Fruit fly (Drosophila melanogaster) whole organism, embryonic: Measurements from ENCODE around the gene ppk23.
A peak's percentile ranks its signal among the peaks of the same experiment; 100 is the strongest.

Source experiments
- Atf3 ChIP-seq: fragments of 200-800 bp; sonication (Bioruptor generic); optimal IDR thresholded peaks from 3 replicates; lab custom pipeline; 2016; ENCODE audit warnings: missing biosample characterization, missing genetic modification characterization
- Bdp1 ChIP-seq: fragments of 200-800 bp; sonication (Bioruptor generic); optimal IDR thresholded peaks from 3 replicates; lab custom pipeline; 2016; ENCODE audit warnings: missing biosample characterization, missing genetic modification characterization
- C15 ChIP-seq: fragments of 200-800 bp; sonication (Bioruptor generic); IDR thresholded peaks from 3 replicates; pipeline ENCODE4 v1.3.6; 2022; ENCODE audit warnings: missing biosample characterization, missing genetic modification characterization
- CG10274 ChIP-seq: fragments of 200-800 bp; sonication (Bioruptor generic); optimal IDR thresholded peaks from 3 replicates; lab custom pipeline; 2017; ENCODE audit warnings: missing biosample characterization, mild to moderate bottlenecking, missing genetic modification characterization
- CG10321 ChIP-seq: fragments of 200-800 bp; sonication (Bioruptor generic); IDR thresholded peaks from 2 replicates; pipeline ENCODE4 v1.3.6; 2022; ENCODE audit warnings: missing biosample characterization, missing genetic modification characterization
- CG11560 ChIP-seq: fragments of 200-800 bp; sonication (Bioruptor generic); IDR thresholded peaks from 3 replicates; pipeline ENCODE4 v1.3.6; 2022; ENCODE audit warnings: missing biosample characterization, missing genetic modification characterization
- CG12155 ChIP-seq: fragments of 200-800 bp; sonication (Bioruptor generic); optimal IDR thresholded peaks from 3 replicates; lab custom pipeline; 2016; ENCODE audit warnings: missing biosample characterization, missing genetic modification characterization
- CG12236 ChIP-seq: fragments of 200-800 bp; sonication (Bioruptor generic); optimal IDR thresholded peaks from 2 replicates; lab custom pipeline; 2016; ENCODE audit warnings: missing biosample characterization, missing genetic modification characterization
- CG1233 ChIP-seq: fragments of 200-800 bp; sonication (Bioruptor generic); optimal IDR thresholded peaks from 4 replicates; lab custom pipeline; 2018; ENCODE audit warnings: missing biosample characterization, mild to moderate bottlenecking, missing genetic modification characterization
- CG15601 ChIP-seq: fragments of 200-800 bp; sonication (Bioruptor generic); optimal IDR thresholded peaks from 3 replicates; lab custom pipeline; 2019; ENCODE audit warnings: missing biosample characterization, mild to moderate bottlenecking, missing genetic modification characterization, moderate library complexity
- CG1647 ChIP-seq: fragments of 200-800 bp; sonication (Bioruptor generic); optimal IDR thresholded peaks from 3 replicates; lab custom pipeline; 2016; ENCODE audit warnings: missing biosample characterization, missing genetic modification characterization
- CG17359 ChIP-seq: fragments of 200-800 bp; sonication (Bioruptor generic); optimal IDR thresholded peaks from 3 replicates; lab custom pipeline; 2018; ENCODE audit warnings: missing biosample characterization, mild to moderate bottlenecking, missing genetic modification characterization, moderate library complexity
- CG17361 ChIP-seq: fragments of 200-800 bp; sonication (Bioruptor generic); IDR thresholded peaks from 3 replicates; pipeline ENCODE4 v1.3.6; 2022; ENCODE audit warnings: missing biosample characterization, missing genetic modification characterization
- CG17612 ChIP-seq: fragments of 200-800 bp; sonication (Bioruptor generic); IDR thresholded peaks from 2 replicates; pipeline ENCODE4 v1.3.6; 2022; ENCODE audit warnings: missing biosample characterization, missing genetic modification characterization
- CG30020 ChIP-seq: fragments of 200-800 bp; optimal IDR thresholded peaks from 2 replicates; lab custom pipeline; 2019; ENCODE audit warnings: missing biosample characterization, mild to moderate bottlenecking, missing genetic modification characterization, moderate library complexity
- CG5180 ChIP-seq: fragments of 200-800 bp; sonication (Bioruptor generic); optimal IDR thresholded peaks from 3 replicates; lab custom pipeline; 2017; ENCODE audit warnings: missing biosample characterization, missing genetic modification characterization, mild to moderate bottlenecking, moderate library complexity, missing genetic modification reagents
- CG5245 ChIP-seq: fragments of 200-800 bp; sonication (Bioruptor generic); optimal IDR thresholded peaks from 3 replicates; lab custom pipeline; 2016; ENCODE audit warnings: missing biosample characterization, missing genetic modification characterization
- CG6175 ChIP-seq: fragments of 200-800 bp; sonication (Bioruptor generic); IDR thresholded peaks from 3 replicates; pipeline ENCODE4 v1.3.6; 2022; ENCODE audit warnings: missing biosample characterization, missing genetic modification characterization
- CG6254 ChIP-seq: fragments of 200-800 bp; sonication (Bioruptor generic); optimal IDR thresholded peaks from 3 replicates; lab custom pipeline; 2017; ENCODE audit warnings: mild to moderate bottlenecking, missing biosample characterization, missing genetic modification reagents, missing genetic modification characterization
- CG8944 ChIP-seq: fragments of 200-800 bp; sonication (Bioruptor generic); optimal IDR thresholded peaks from 3 replicates; lab custom pipeline; 2016; ENCODE audit warnings: missing biosample characterization, missing genetic modification characterization
- CG9727 ChIP-seq: fragments of 200-800 bp; sonication (Bioruptor generic); optimal IDR thresholded peaks from 3 replicates; lab custom pipeline; 2017; ENCODE audit warnings: missing biosample characterization, mild to moderate bottlenecking, missing genetic modification characterization
- CHES-1-like ChIP-seq: fragments of 200-800 bp; sonication (Bioruptor generic); optimal IDR thresholded peaks from 2 replicates; lab custom pipeline; 2016; ENCODE audit warnings: missing biosample characterization, missing genetic modification characterization
- D19A ChIP-seq: fragments of 200-800 bp; optimal IDR thresholded peaks from 3 replicates; lab custom pipeline; 2019; ENCODE audit warnings: missing biosample characterization, mild to moderate bottlenecking, missing genetic modification characterization, moderate library complexity
- Dbx ChIP-seq: fragments of 200-800 bp; sonication (Bioruptor generic); IDR thresholded peaks from 3 replicates; pipeline ENCODE4 v1.3.6; 2022; ENCODE audit warnings: missing biosample characterization, missing genetic modification characterization
- Gug ChIP-seq: fragments of 200-800 bp; sonication (Bioruptor generic); IDR thresholded peaks from 4 replicates; pipeline ENCODE4 v1.3.6; 2022; ENCODE audit warnings: missing biosample characterization, missing genetic modification characterization
- H15 ChIP-seq: fragments of 200-800 bp; sonication (Bioruptor generic); IDR thresholded peaks from 3 replicates; pipeline ENCODE4 v1.3.6; 2022; ENCODE audit warnings: missing biosample characterization, missing genetic modification characterization
- Hr3 ChIP-seq: fragments of 200-800 bp; sonication (Bioruptor generic); optimal IDR thresholded peaks from 3 replicates; lab custom pipeline; 2016; ENCODE audit warnings: missing biosample characterization, missing genetic modification characterization
- MBD-R2 ChIP-seq: fragments of 200-800 bp; sonication (Bioruptor generic); IDR thresholded peaks from 2 replicates; pipeline ENCODE4 v1.3.6; 2022; ENCODE audit warnings: missing biosample characterization, missing genetic modification characterization
- Med ChIP-seq: fragments of 200-800 bp; sonication (Bioruptor generic); peaks from one replicate; lab custom pipeline; 2016; ENCODE audit warnings: missing biosample characterization, missing genetic modification characterization, mild to moderate bottlenecking, inconsistent platforms, moderate library complexity
- NC2α ChIP-seq: fragments of 200-800 bp; sonication (Bioruptor generic); optimal IDR thresholded peaks from 2 replicates; lab custom pipeline; 2016; ENCODE audit warnings: missing biosample characterization, missing genetic modification characterization
- Stat92E ChIP-seq, 3 experiments: fragments of >200 bp in 2 of 3; fragments of 200-800 bp in 1 of 3; sonication (Bioruptor generic) in 1 of 3; optimal IDR thresholded peaks; 2 replicates each; lab custom pipeline; 2017 to 2019; ENCODE audit warnings: missing biosample characterization in 3 of 3, missing genetic modification characterization in 3 of 3, mild to moderate bottlenecking in 1 of 3, moderate library complexity in 1 of 3
- Vsx1 ChIP-seq: fragments of 200-800 bp; sonication (Bioruptor generic); optimal IDR thresholded peaks from 2 replicates; lab custom pipeline; 2017; ENCODE audit warnings: missing biosample characterization, mild to moderate bottlenecking, missing genetic modification characterization, missing genetic modification reagents
- bcd ChIP-seq: fragments of 200-800 bp; sonication (Bioruptor generic); optimal IDR thresholded peaks from 2 replicates; lab custom pipeline; 2017; ENCODE audit warnings: missing biosample characterization, mild to moderate bottlenecking, missing genetic modification characterization
- bsh ChIP-seq, 2 experiments: fragments of 200-800 bp; sonication (Bioruptor generic); optimal IDR thresholded peaks; 2 replicates each; lab custom pipeline; 2017 to 2018; ENCODE audit warnings: mild to moderate bottlenecking in 2 of 2, missing biosample characterization in 2 of 2, missing genetic modification characterization in 2 of 2, moderate library complexity in 1 of 2
- chn ChIP-seq: fragments of 200-800 bp; sonication (Bioruptor generic); optimal IDR thresholded peaks from 2 replicates; lab custom pipeline; 2016; ENCODE audit warnings: missing biosample characterization, missing genetic modification characterization
- cwo ChIP-seq: fragments of 200-800 bp; sonication (Bioruptor generic); optimal IDR thresholded peaks from 3 replicates; lab custom pipeline; 2017; ENCODE audit warnings: missing biosample characterization, missing genetic modification characterization, mild to moderate bottlenecking, moderate library complexity, missing genetic modification reagents
- danr ChIP-seq: fragments of 200-800 bp; sonication (Bioruptor generic); IDR thresholded peaks from 2 replicates; pipeline ENCODE4 v1.3.6; 2022; ENCODE audit warnings: missing biosample characterization, missing genetic modification characterization
- en ChIP-seq: fragments of 200-800 bp; sonication (Bioruptor generic); optimal IDR thresholded peaks from 2 replicates; lab custom pipeline; 2016; ENCODE audit warnings: missing biosample characterization, missing genetic modification characterization
- gro ChIP-seq: fragments of 200-800 bp; sonication (Bioruptor generic); optimal IDR thresholded peaks from 2 replicates; lab custom pipeline; 2016; ENCODE audit warnings: missing biosample characterization, missing genetic modification characterization
- gsb-n ChIP-seq: fragments of 200-800 bp; sonication (Bioruptor generic); optimal IDR thresholded peaks from 3 replicates; lab custom pipeline; 2018; ENCODE audit warnings: missing biosample characterization, mild to moderate bottlenecking, missing genetic modification characterization
- gt ChIP-seq: fragments of 200-800 bp; sonication (Bioruptor generic); IDR thresholded peaks from 2 replicates; pipeline ENCODE4 v1.3.6; 2022; ENCODE audit warnings: missing biosample characterization, missing genetic modification characterization
- lbe ChIP-seq: fragments of 200-800 bp; sonication (Bioruptor generic); optimal IDR thresholded peaks from 2 replicates; lab custom pipeline; 2016; ENCODE audit warnings: missing biosample characterization, mild to moderate bottlenecking, missing genetic modification characterization
- org-1 ChIP-seq: fragments of 200-800 bp; sonication (Bioruptor generic); optimal IDR thresholded peaks from 2 replicates; lab custom pipeline; 2017; ENCODE audit warnings: missing biosample characterization, missing genetic modification characterization
- pum ChIP-seq: fragments of 200-800 bp; sonication (Bioruptor generic); optimal IDR thresholded peaks from 2 replicates; lab custom pipeline; 2016; ENCODE audit warnings: missing biosample characterization, missing genetic modification characterization
- sc ChIP-seq, 3 experiments: fragments of >200 bp in 2 of 3; fragments of 200-800 bp in 1 of 3; sonication (Bioruptor generic) in 1 of 3; optimal IDR thresholded peaks; 2 replicates in 2 of 3; 3 replicates in 1 of 3; lab custom pipeline; 2017; ENCODE audit warnings: mild to moderate bottlenecking in 1 of 3, missing biosample characterization in 1 of 3, missing genetic modification characterization in 1 of 3, missing genetic modification reagents in 1 of 3
- scrt ChIP-seq: fragments of 200-800 bp; sonication (Bioruptor generic); optimal IDR thresholded peaks from 2 replicates; lab custom pipeline; 2018; ENCODE audit warnings: missing biosample characterization, mild to moderate bottlenecking, missing genetic modification characterization, moderate library complexity
- sens-2 ChIP-seq: fragments of 200-800 bp; sonication (Bioruptor generic); IDR thresholded peaks from 2 replicates; pipeline ENCODE4 v1.3.6; 2022; ENCODE audit warnings: missing biosample characterization, missing genetic modification characterization
- trh ChIP-seq: fragments of 200-800 bp; sonication (Bioruptor generic); optimal IDR thresholded peaks from 2 replicates; lab custom pipeline; 2016; ENCODE audit warnings: missing biosample characterization, missing genetic modification characterization
- twi ChIP-seq: fragments of 200-800 bp; optimal IDR thresholded peaks from 2 replicates; lab custom pipeline; 2019; ENCODE audit warnings: missing biosample characterization, mild to moderate bottlenecking, missing genetic modification characterization, moderate library complexity
- vfl ChIP-seq: fragments of 200-800 bp; sonication (Bioruptor generic); optimal IDR thresholded peaks from 2 replicates; lab custom pipeline; 2016; ENCODE audit warnings: missing biosample characterization, missing genetic modification characterization
- yki ChIP-seq: fragments of >200 bp; optimal IDR thresholded peaks from 3 replicates; lab custom pipeline; 2018

Gene ppk23

DNA sequence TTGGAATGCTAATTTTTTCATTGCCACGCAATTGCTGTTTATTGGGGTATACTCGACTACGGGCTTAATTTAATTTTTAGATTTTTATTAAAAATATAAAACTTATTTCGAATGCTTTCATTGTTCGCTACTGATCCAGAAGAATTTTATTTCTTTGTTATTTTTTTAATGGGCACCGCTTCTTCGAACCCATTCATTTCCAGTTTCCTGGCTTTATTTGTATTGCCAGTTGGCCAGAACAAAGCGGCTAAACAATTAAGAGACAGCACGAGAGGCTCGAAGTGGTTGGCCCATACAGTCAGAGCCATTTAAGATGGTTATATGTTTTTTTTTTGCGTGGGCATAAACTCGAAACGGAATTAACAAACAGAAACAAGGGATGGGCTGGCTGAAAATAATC, 26.8 kb upstream of the ppk23 start (continued):
- peak; percentile 67 for TF ChIP-seq trh (GFP tag; lab: Kevin White, UChicago)
- peak; percentile 74 for TF ChIP-seq cwo
- peak; percentile 67 for TF ChIP-seq gro (GFP tag; lab: Kevin White, UChicago)
- TF ChIP-seq gt (GFP tag; lab: Robert Waterston, UW) = no peak
- TF ChIP-seq CHES-1-like (GFP tag; lab: Kevin White, UChicago) = peak; percentile 35
- peak; percentile 64; the same call in 1 of the 2 replicates for TF ChIP-seq CG17612 (GFP tag; lab: Robert Waterston, UW)
- TF ChIP-seq CG12236 (GFP tag; lab: Kevin White, UChicago) = no peak
- TF ChIP-seq vfl (GFP tag; lab: Kevin White, UChicago) = peak; percentile 55
- peak; percentile 89 for TF ChIP-seq lbe (GFP tag; lab: Kevin White, UChicago)
- no peak for TF ChIP-seq Bdp1
- TF ChIP-seq CG10321 (GFP tag; lab: Robert Waterston, UW) = peak; percentile 52; the same call in 1 of the 2 replicates
- 0 out of 2 replicates have a peak, but pooled peaks have one; percentile 15 for TF ChIP-seq sens-2
- peak; percentile 72 for TF ChIP-seq CG12155 (GFP tag; lab: Kevin White, UChicago)
- peak; percentile 12 for TF ChIP-seq CG5180 (GFP tag; lab: Kevin White, UChicago)
- TF ChIP-seq twi = peak; percentile 5
- peak; percentile 48 for TF ChIP-seq pum (GFP tag; lab: Kevin White, UChicago)
- TF ChIP-seq Hr3 (GFP tag; lab: Kevin White, UChicago) = peak; percentile 69
- TF ChIP-seq Atf3 (GFP tag; lab: Kevin White, UChicago) = no peak
- TF ChIP-seq Vsx1 = no peak
- no peak for TF ChIP-seq en
- peak; percentile 25; the same call in 1 of the 3 replicates for TF ChIP-seq C15 (GFP tag; lab: Robert Waterston, UW)
- TF ChIP-seq org-1 = peak; percentile 34
- TF ChIP-seq CG30020 = no peak
- peak; percentile 58; the same call in 1 of the 2 replicates for TF ChIP-seq MBD-R2
- TF ChIP-seq CG1233 (GFP tag; lab: Kevin White, UChicago) = peak; percentile 65
- peak; percentile 61; the same call in 2 of the 3 replicates for TF ChIP-seq H15
- peak; percentile 54 for TF ChIP-seq danr (GFP tag; lab: Robert Waterston, UW)
- TF ChIP-seq CG8944 (GFP tag; lab: Kevin White, UChicago) = no peak
- TF ChIP-seq Dbx (GFP tag; lab: Robert Waterston, UW) = peak; percentile 92
- TF ChIP-seq D19A = peak; percentile 65
- TF ChIP-seq Stat92E (GFP tag; optimal IDR thresholded peaks at IDR 0.05; lab: Kevin White, UChicago) = no peak
- TF ChIP-seq CG11560 (tag; lab: Robert Waterston, UW) = peak; percentile 62; the same call in 2 of the 3 replicates
- TF ChIP-seq CG17359 = peak; percentile 84
- no peak for TF ChIP-seq sc (optimal IDR thresholded peaks at IDR 0.05; lab: Kevin White, UChicago)
- TF ChIP-seq sc (GFP tag; optimal IDR thresholded peaks at IDR 0.05; lab: Kevin White, UChicago) = peak; percentile 32
- peak; percentile 80 for TF ChIP-seq CG9727
- TF ChIP-seq scrt (GFP tag; lab: Kevin White, UChicago) = peak; percentile 73
- peak; percentile 44 for TF ChIP-seq gsb-n (tag; lab: Kevin White, UChicago)
- TF ChIP-seq CG5245 = peak; percentile 59
- peak in 1 of 2 experiments; percentile 67 for TF ChIP-seq bsh (GFP tag; optimal IDR thresholded peaks at IDR 0.05; lab: Kevin White, UChicago)
- TF ChIP-seq Med = peak; percentile 89
- TF ChIP-seq NC2α = no peak
- no peak for TF ChIP-seq yki
- TF ChIP-seq chn (GFP tag; lab: Kevin White, UChicago) = peak; percentile 56
- TF ChIP-seq bcd (GFP tag; lab: Kevin White, UChicago) = peak; percentile 77
- TF ChIP-seq CG10274 (GFP tag; lab: Kevin White, UChicago) = peak; percentile 56
- peak; percentile 69 for TF ChIP-seq CG1647 (GFP tag; lab: Kevin White, UChicago)
- peak; percentile 75 for TF ChIP-seq CG17361
- peak; percentile 69; the same call in 2 of the 3 replicates for TF ChIP-seq CG6175 (GFP tag; lab: Robert Waterston, UW)
- peak; percentile 39 for TF ChIP-seq CG15601 (tag; lab: Kevin White, UChicago)
- no peak for TF ChIP-seq CG6254
- TF ChIP-seq Gug = peak; percentile 73; the same call in 3 of the 4 replicates
